Fruit fly (Drosophila melanogaster) whole organism, pupa: ENCODE results near the gene Prestin.
"Not testable (repeated sequence)": the region's sequence is repeated elsewhere in the genome, so short reads cannot be mapped to it uniquely, and the experiment has no call there.

Experiments
- CG10348 ChIP-seq: fragments of 200-800 bp; sonication (Bioruptor generic); IDR thresholded peaks from 2 replicates; pipeline ENCODE4 v1.3.6; 2022; ENCODE audit warnings: missing biosample characterization, missing genetic modification characterization
- CG12605 ChIP-seq: fragments of 200-800 bp; sonication (Bioruptor generic); IDR thresholded peaks from 2 replicates; pipeline ENCODE4 v1.3.6; 2022; ENCODE audit warnings: missing biosample characterization, missing genetic modification characterization
- CG13204 ChIP-seq: fragments of 200-800 bp; sonication (Bioruptor generic); optimal IDR thresholded peaks from 2 replicates; lab custom pipeline; 2018; ENCODE audit warnings: missing biosample characterization, mild to moderate bottlenecking, missing genetic modification characterization, moderate library complexity
- CG14655 ChIP-seq: fragments of 200-800 bp; sonication (Bioruptor generic); optimal IDR thresholded peaks from 3 replicates; lab custom pipeline; 2017; ENCODE audit warnings: mild to moderate bottlenecking, missing biosample characterization, missing genetic modification reagents, missing genetic modification characterization
- CG15710 ChIP-seq: fragments of 200-800 bp; sonication (Bioruptor generic); optimal IDR thresholded peaks from 2 replicates; lab custom pipeline; 2018; ENCODE audit warnings: missing biosample characterization, mild to moderate bottlenecking, missing genetic modification characterization, moderate library complexity
- CG17806 ChIP-seq: fragments of 200-800 bp; sonication (Bioruptor generic); optimal IDR thresholded peaks from 2 replicates; lab custom pipeline; 2018; ENCODE audit warnings: missing biosample characterization, mild to moderate bottlenecking, missing genetic modification characterization, moderate library complexity
- CG32121 ChIP-seq: fragments of 200-800 bp; sonication (Bioruptor generic); IDR thresholded peaks from 2 replicates; pipeline ENCODE4 v1.3.6; 2022; ENCODE audit warnings: missing biosample characterization, missing genetic modification characterization
- CG34367 ChIP-seq: fragments of 200-800 bp; sonication (Bioruptor generic); optimal IDR thresholded peaks from 2 replicates; lab custom pipeline; 2018; ENCODE audit warnings: missing biosample characterization, mild to moderate bottlenecking, missing genetic modification characterization
- CG4496 ChIP-seq: fragments of 200-800 bp; sonication (Bioruptor generic); IDR thresholded peaks from 3 replicates; pipeline ENCODE4 v1.3.6; 2022; ENCODE audit warnings: missing biosample characterization, missing genetic modification characterization
- CG8159 ChIP-seq: fragments of 200-800 bp; sonication (Bioruptor generic); optimal IDR thresholded peaks from 3 replicates; lab custom pipeline; 2018; ENCODE audit warnings: missing biosample characterization, mild to moderate bottlenecking, missing genetic modification characterization, moderate library complexity
- CG8301 ChIP-seq: fragments of 200-800 bp; sonication (Bioruptor generic); optimal IDR thresholded peaks from 2 replicates; lab custom pipeline; 2018; ENCODE audit warnings: missing biosample characterization, mild to moderate bottlenecking, missing genetic modification characterization
- CG9948 ChIP-seq: fragments of 200-800 bp; sonication (Bioruptor generic); optimal IDR thresholded peaks from 2 replicates; lab custom pipeline; 2018; ENCODE audit warnings: missing biosample characterization, mild to moderate bottlenecking, missing genetic modification characterization, moderate library complexity
- D1 ChIP-seq: fragments of 200-800 bp; sonication (Bioruptor generic); optimal IDR thresholded peaks from 2 replicates; lab custom pipeline; 2018; ENCODE audit warnings: missing biosample characterization, mild to moderate bottlenecking, missing genetic modification characterization, moderate library complexity
- EcR ChIP-seq: fragments of 200-800 bp; sonication (Bioruptor generic); optimal IDR thresholded peaks from 3 replicates; lab custom pipeline; 2019; ENCODE audit warnings: missing biosample characterization, missing genetic modification characterization, mild to moderate bottlenecking, moderate library complexity, missing genetic modification reagents
- Ets98B ChIP-seq: fragments of 200-800 bp; sonication (Bioruptor generic); IDR thresholded peaks from 2 replicates; pipeline ENCODE4 v1.3.6; 2022; ENCODE audit warnings: missing biosample characterization, missing genetic modification characterization
- Pif1A ChIP-seq: fragments of 200-800 bp; sonication (Bioruptor generic); optimal IDR thresholded peaks from 3 replicates; lab custom pipeline; 2016; ENCODE audit warnings: missing biosample characterization, missing genetic modification characterization
- Pif1B ChIP-seq: fragments of 200-800 bp; sonication (Bioruptor generic); optimal IDR thresholded peaks from 3 replicates; lab custom pipeline; 2016; ENCODE audit warnings: missing biosample characterization, missing genetic modification characterization
- Snoo ChIP-seq: fragments of 200-800 bp; sonication (Bioruptor generic); optimal IDR thresholded peaks from 3 replicates; lab custom pipeline; 2017; ENCODE audit warnings: missing biosample characterization, mild to moderate bottlenecking, missing genetic modification characterization, inconsistent platforms
- fd96Ca ChIP-seq: fragments of 200-800 bp; sonication (Bioruptor generic); IDR thresholded peaks from 3 replicates; pipeline ENCODE4 v1.3.6; 2022; ENCODE audit warnings: missing biosample characterization, missing genetic modification characterization
- gl ChIP-seq: fragments of 200-800 bp; sonication (Bioruptor generic); optimal IDR thresholded peaks from 2 replicates; lab custom pipeline; 2018; ENCODE audit warnings: missing biosample characterization, mild to moderate bottlenecking, missing genetic modification characterization
- rn ChIP-seq: fragments of 200-800 bp; sonication (Bioruptor generic); IDR thresholded peaks from 2 replicates; pipeline ENCODE4 v1.3.6; 2022; ENCODE audit warnings: missing biosample characterization, missing genetic modification characterization

Prestin gene

dm6 chr3L:17887393-17887792, 20.2 kb downstream of the Prestin start, which contains the start of gene CG7402:
Gene CG7402 (plus strand): TSS chr3L:17887705.
- no peak for TF ChIP-seq CG12605 (GFP tag; lab: Robert Waterston, UW)
- TF ChIP-seq CG13204 = no peak
- peak; percentile 62 for TF ChIP-seq EcR (GFP tag; lab: Kevin White, UChicago)
- peak; percentile 53; the same call in 1 of the 3 replicates for TF ChIP-seq CG4496 (GFP tag; lab: Robert Waterston, UW)

dm6 chr3L:17886545-17886944, 21.1 kb downstream of the Prestin start, which contains the start of gene CG16775:
Gene CG16775 (minus strand): TSS chr3L:17886645.
- TF ChIP-seq D1 = no peak
- no peak for TF ChIP-seq CG8301 (tag; lab: Kevin White, UChicago)
- TF ChIP-seq CG14655 (GFP tag; lab: Kevin White, UChicago) = no peak
- TF ChIP-seq rn (GFP tag; lab: Robert Waterston, UW) = no peak
- TF ChIP-seq gl = no peak
- no peak for TF ChIP-seq fd96Ca (GFP tag; lab: Robert Waterston, UW)
- no peak for TF ChIP-seq CG17806 (tag; lab: Kevin White, UChicago)
- no peak for TF ChIP-seq CG34367
- TF ChIP-seq CG10348 (GFP tag; lab: Robert Waterston, UW) = no peak
- no peak for TF ChIP-seq Snoo
- no peak for TF ChIP-seq CG15710 (tag; lab: Kevin White, UChicago)
- TF ChIP-seq CG9948 (tag; lab: Kevin White, UChicago) = no peak

- TF ChIP-seq CG8301 (tag; lab: Kevin White, UChicago) = no peak
- TF ChIP-seq CG14655 (GFP tag; lab: Kevin White, UChicago) = no peak
- TF ChIP-seq CG10348 (GFP tag; lab: Robert Waterston, UW) = no peak
- no peak for TF ChIP-seq CG4496 (GFP tag; lab: Robert Waterston, UW)
- TF ChIP-seq CG15710 (tag; lab: Kevin White, UChicago) = no peak
- TF ChIP-seq CG9948 (tag; lab: Kevin White, UChicago) = no peak
- TF ChIP-seq Pif1A (GFP tag; lab: Kevin White, UChicago) = no peak
- TF ChIP-seq, all 21 proteins: peak for 0
These were observed 23.3 kb downstream of the Prestin start, which contains the start of gene CG5506 for dm6 chr3L:17884276-17884675. Gene CG5506 (minus strand): TSS chr3L:17884376.

dm6 chr3L:17878781-17879360, 28.7 kb downstream of the Prestin start, which contains the start of gene CG7408:
Gene CG7408 (plus strand): TSS chr3L:17879096.
- no peak for TF ChIP-seq CG9948 (tag; lab: Kevin White, UChicago)
- TF ChIP-seq CG4496 (GFP tag; lab: Robert Waterston, UW) = no peak
- TF ChIP-seq D1 = peak; percentile 55
- no peak for TF ChIP-seq CG15710 (tag; lab: Kevin White, UChicago)

dm6 chr3L:17858174-17858573, 49.4 kb downstream of the Prestin start, which contains the start of gene CG34002:
Gene CG34002 (plus strand): TSS chr3L:17858474.
- TF ChIP-seq EcR (GFP tag; lab: Kevin White, UChicago); CG32121 (GFP tag; lab: Robert Waterston, UW); Snoo: not testable (repeated sequence)

- TF ChIP-seq CG8159 (tag; lab: Kevin White, UChicago) (peak; percentile 85), CG12605 (GFP tag; lab: Robert Waterston, UW) (peak; percentile 52; the same call in 1 of the 2 replicates), CG34367 (peak; percentile 47), EcR (GFP tag; lab: Kevin White, UChicago) (no peak), Pif1A (GFP tag; lab: Kevin White, UChicago) (no peak), fd96Ca (GFP tag; lab: Robert Waterston, UW) (peak; percentile 81), CG14655 (GFP tag; lab: Kevin White, UChicago) (peak; percentile 93), rn (GFP tag; lab: Robert Waterston, UW) (no peak), CG15710 (tag; lab: Kevin White, UChicago) (peak; percentile 78), CG9948 (tag; lab: Kevin White, UChicago) (peak; percentile 83), Snoo (peak; percentile 41), CG10348 (GFP tag; lab: Robert Waterston, UW) (0 out of 2 replicates have a peak, but pooled peaks have one; percentile 9), Ets98B (peak; percentile 85), Pif1B (GFP tag; lab: Kevin White, UChicago) (peak; percentile 46), CG4496 (GFP tag; lab: Robert Waterston, UW) (peak; percentile 71), CG8301 (tag; lab: Kevin White, UChicago) (peak; percentile 79), D1 (peak; percentile 40), gl (no peak), CG13204 (no peak), CG32121 (GFP tag; lab: Robert Waterston, UW) (peak; percentile 50; the same call in 1 of the 2 replicates), CG17806 (tag; lab: Kevin White, UChicago) (peak; percentile 46)
- TF ChIP-seq, all 21 proteins: peak for 16
These were observed 50.7 kb downstream of the Prestin start, which contains the start of gene CG5535 for dm6 chr3L:17856655-17857479. Gene CG5535 (minus strand): TSS chr3L:17856794.
